Worm (Caenorhabditis elegans): Measurements from ENCODE around the gene F57F4.2.

- TF ChIP-seq lsy-2 (tag; optimal IDR thresholded peaks at IDR 0.05) (no peak), sox-4 (tag; optimal IDR thresholded peaks at IDR 0.05) (no peak), aly-2 (tag; optimal IDR thresholded peaks at IDR 0.05) (no peak), skn-1 (tag; optimal IDR thresholded peaks at IDR 0.05) (no peak), grh-1 (GFP tag; IDR thresholded peaks at IDR 0.05) (no peak), aha-1 (tag; optimal IDR thresholded peaks at IDR 0.05) (no peak), unc-62 (GFP tag; optimal IDR thresholded peaks at IDR 0.05) (no peak), egl-27 (tag; optimal IDR thresholded peaks at IDR 0.05) (no peak), zag-1 (tag; optimal IDR thresholded peaks at IDR 0.05) (no peak), pag-3 (tag; optimal IDR thresholded peaks at IDR 0.05; ENCODE audit: borderline replicate concordance, insufficient read depth) (no peak), ztf-4 (tag; optimal IDR thresholded peaks at IDR 0.05) (no peak)
These were observed 18.1 kb upstream of the F57F4.2 start for ce11 chrV:6407587-6407986.

Data from whole organism, L1 larva.